Fruit fly (Drosophila melanogaster): ENCODE results near the gene PGRP-LD.

PGRP-LD gene

dm6 chr3L:5808540-5809200 lies 28.8 kb downstream of the PGRP-LD start (continued):
- TF ChIP-seq pan (optimal IDR thresholded peaks at IDR 0.05) (no peak), pan (GFP tag; optimal IDR thresholded peaks at IDR 0.05 in 1 of 2, IDR thresholded peaks at IDR 0.05 in 1 of 2) (peak in 1 of 2 experiments; percentile 59), sens (GFP tag) (no peak), gsb-n (tag; optimal IDR thresholded peaks at IDR 0.05) (no peak), CG17912 (GFP tag; optimal IDR thresholded peaks at IDR 0.05) (no peak), CG7745 (tag; optimal IDR thresholded peaks at IDR 0.05) (no peak), CG11723 (GFP tag; optimal IDR thresholded peaks at IDR 0.05) (no peak), ERR (GFP tag; optimal IDR thresholded peaks at IDR 0.05) (no peak), otp (GFP tag; IDR thresholded peaks at IDR 0.05) (peak; percentile 54; the same call in 1 of the 3 replicates), CG3847 (GFP tag; IDR thresholded peaks at IDR 0.05) (no peak), fd102C (GFP tag; optimal IDR thresholded peaks at IDR 0.05) (no peak), chinmo (GFP tag; IDR thresholded peaks at IDR 0.05; ENCODE audit: partially characterized antibody) (0 out of 4 replicates have a peak, but pooled peaks have one; percentile 73), CG3726 (GFP tag; IDR thresholded peaks at IDR 0.05) (no peak), B-H2 (GFP tag; optimal IDR thresholded peaks at IDR 0.05) (peak; percentile 11), CG4730 (GFP tag; IDR thresholded peaks at IDR 0.05) (no peak), CoRest (tag; optimal IDR thresholded peaks at IDR 0.05) (no peak), CG12769 (tag; optimal IDR thresholded peaks at IDR 0.05) (peak; percentile 40), z (GFP tag; IDR thresholded peaks at IDR 0.05) (no peak), ap (GFP tag; IDR thresholded peaks at IDR 0.05) (no peak), dmrt99B (tag; optimal IDR thresholded peaks at IDR 0.05) (no peak), vvl (GFP tag; IDR thresholded peaks at IDR 0.05) (0 out of 2 replicates have a peak, but pooled peaks have one; percentile 9), Deaf1 (tag; optimal IDR thresholded peaks at IDR 0.05) (no peak), mam (GFP tag; optimal IDR thresholded peaks at IDR 0.05) (no peak), dan (GFP tag; IDR thresholded peaks at IDR 0.05) (no peak), ham (GFP tag; IDR thresholded peaks at IDR 0.05) (no peak), CG4360 (GFP tag; IDR thresholded peaks at IDR 0.05) (no peak), ftz-f1 (GFP tag; optimal IDR thresholded peaks at IDR 0.05) (peak; percentile 88), GATAe (GFP tag; conservative IDR thresholded peaks at IDR 0.05) (peak; percentile 24; the same call in 1 of the 2 replicates), luna (GFP tag; optimal IDR thresholded peaks at IDR 0.05) (no peak), CG14050 (GFP tag; IDR thresholded peaks at IDR 0.05) (no peak), MESR4 (GFP tag; optimal IDR thresholded peaks at IDR 0.05) (no peak), sd (tag; optimal IDR thresholded peaks at IDR 0.05) (peak; percentile 72), CG30403 (GFP tag; optimal IDR thresholded peaks at IDR 0.05) (no peak), CG9876 (GFP tag; optimal IDR thresholded peaks at IDR 0.05) (no peak), shn (GFP tag; optimal IDR thresholded peaks at IDR 0.05) (no peak), Ets97D (GFP tag; optimal IDR thresholded peaks at IDR 0.05) (no peak), CHES-1-like (GFP tag; optimal IDR thresholded peaks at IDR 0.05) (peak; percentile 6), ase (GFP tag; IDR thresholded peaks at IDR 0.05) (no peak), Med (GFP tag) (peak; percentile 31), gfzf (GFP tag; optimal IDR thresholded peaks at IDR 0.05) (no peak), ttk (GFP tag; IDR thresholded peaks at IDR 0.05) (peak; percentile 8; the same call in 1 of the 2 replicates), NFAT (GFP tag; IDR thresholded peaks at IDR 0.05) (0 out of 2 replicates have a peak, but pooled peaks have one; percentile 3), row (GFP tag; IDR thresholded peaks at IDR 0.05) (no peak), CG7987 (GFP tag; optimal IDR thresholded peaks at IDR 0.05) (no peak), CG15073 (GFP tag; optimal IDR thresholded peaks at IDR 0.05) (no peak), Vsx1 (GFP tag; optimal IDR thresholded peaks at IDR 0.05) (no peak), CG2202 (tag; optimal IDR thresholded peaks at IDR 0.05) (no peak), E2f1 (GFP tag; IDR thresholded peaks at IDR 0.05) (no peak), Optix (GFP tag; IDR thresholded peaks at IDR 0.05) (no peak), CG13424 (tag; optimal IDR thresholded peaks at IDR 0.05) (no peak), NK7.1 (GFP tag; optimal IDR thresholded peaks at IDR 0.05) (no peak)
